Fruit fly (Drosophila melanogaster): ENCODE data around the gene CG3407.

Gene CG3407

dm6 chr2L:3844135-3844534 is 30.9 kb upstream of the CG3407 start:
- TF ChIP-seq h (optimal IDR thresholded peaks at IDR 0.05) (no peak), Sin3A (optimal IDR thresholded peaks at IDR 0.05) (no peak), psq (optimal IDR thresholded peaks at IDR 0.05) (no peak), ttk (optimal IDR thresholded peaks at IDR 0.05) (no peak), Myc (optimal IDR thresholded peaks at IDR 0.05) (no peak), insv (optimal IDR thresholded peaks at IDR 0.05) (no peak)

DNA sequence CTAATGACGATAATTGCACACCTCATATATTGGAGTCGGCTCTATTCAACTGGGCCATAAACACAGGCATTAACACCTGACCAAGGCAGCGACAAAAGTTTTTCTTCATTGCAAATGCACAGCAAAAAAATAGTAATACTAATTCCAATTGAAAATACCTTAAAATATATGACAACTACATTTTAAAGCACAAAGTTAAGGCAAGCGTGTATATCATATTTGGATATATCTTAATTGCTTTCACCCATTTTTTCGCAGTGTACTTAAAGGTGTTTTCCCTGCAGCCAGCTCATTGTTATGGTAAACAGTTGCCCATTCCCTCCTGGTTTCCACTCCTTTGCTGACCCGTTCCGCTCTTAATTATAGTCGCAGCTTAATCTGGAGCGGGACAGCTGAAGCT is 27.8 kb upstream of the CG3407 start:
- TF ChIP-seq ttk (optimal IDR thresholded peaks at IDR 0.05) (no peak), Sin3A (optimal IDR thresholded peaks at IDR 0.05) (no peak), h (optimal IDR thresholded peaks at IDR 0.05) (no peak), insv (optimal IDR thresholded peaks at IDR 0.05) (no peak), psq (optimal IDR thresholded peaks at IDR 0.05) (no peak)

- no peak for TF ChIP-seq Myc (optimal IDR thresholded peaks at IDR 0.05)
- TF ChIP-seq h (optimal IDR thresholded peaks at IDR 0.05), result no peak
- no peak for TF ChIP-seq Sin3A (optimal IDR thresholded peaks at IDR 0.05)
- TF ChIP-seq psq (optimal IDR thresholded peaks at IDR 0.05), result no peak
- no peak for TF ChIP-seq ttk (optimal IDR thresholded peaks at IDR 0.05)
- TF ChIP-seq insv (optimal IDR thresholded peaks at IDR 0.05), result no peak
Measured at dm6 chr2L:3836440-3836890, 23.3 kb upstream of the CG3407 start, which contains the start of gene slp2. slp2 (plus strand) TSS chr2L:3836840.

dm6 chr2L:3835221-3835620 is 22.0 kb upstream of the CG3407 start:
- no peak for TF ChIP-seq psq (optimal IDR thresholded peaks at IDR 0.05)
- TF ChIP-seq Sin3A (optimal IDR thresholded peaks at IDR 0.05), result no peak
- TF ChIP-seq h (optimal IDR thresholded peaks at IDR 0.05), result no peak
- TF ChIP-seq ttk (optimal IDR thresholded peaks at IDR 0.05), result no peak
- no peak for TF ChIP-seq Myc (optimal IDR thresholded peaks at IDR 0.05)
- TF ChIP-seq insv (optimal IDR thresholded peaks at IDR 0.05), result no peak

- TF ChIP-seq ttk (optimal IDR thresholded peaks at IDR 0.05) (no peak), h (optimal IDR thresholded peaks at IDR 0.05) (no peak), Myc (optimal IDR thresholded peaks at IDR 0.05) (no peak), Sin3A (optimal IDR thresholded peaks at IDR 0.05) (no peak), psq (optimal IDR thresholded peaks at IDR 0.05) (no peak), insv (optimal IDR thresholded peaks at IDR 0.05) (no peak)
Measured at dm6 chr2L:3833924-3834323, 20.7 kb upstream of the CG3407 start.

- TF ChIP-seq psq (optimal IDR thresholded peaks at IDR 0.05) (no peak), ttk (optimal IDR thresholded peaks at IDR 0.05) (no peak), h (optimal IDR thresholded peaks at IDR 0.05) (no peak), Sin3A (optimal IDR thresholded peaks at IDR 0.05) (no peak), Myc (optimal IDR thresholded peaks at IDR 0.05) (no peak), insv (optimal IDR thresholded peaks at IDR 0.05) (no peak)
Measured at dm6 chr2L:3832249-3832675, 19.1 kb upstream of the CG3407 start.

- TF ChIP-seq h (optimal IDR thresholded peaks at IDR 0.05) (no peak), psq (optimal IDR thresholded peaks at IDR 0.05) (no peak), Myc (optimal IDR thresholded peaks at IDR 0.05) (no peak), insv (optimal IDR thresholded peaks at IDR 0.05) (no peak), ttk (optimal IDR thresholded peaks at IDR 0.05) (no peak), Sin3A (optimal IDR thresholded peaks at IDR 0.05) (no peak)
Measured at dm6 chr2L:3831694-3832093, 18.5 kb upstream of the CG3407 start.

DNA sequence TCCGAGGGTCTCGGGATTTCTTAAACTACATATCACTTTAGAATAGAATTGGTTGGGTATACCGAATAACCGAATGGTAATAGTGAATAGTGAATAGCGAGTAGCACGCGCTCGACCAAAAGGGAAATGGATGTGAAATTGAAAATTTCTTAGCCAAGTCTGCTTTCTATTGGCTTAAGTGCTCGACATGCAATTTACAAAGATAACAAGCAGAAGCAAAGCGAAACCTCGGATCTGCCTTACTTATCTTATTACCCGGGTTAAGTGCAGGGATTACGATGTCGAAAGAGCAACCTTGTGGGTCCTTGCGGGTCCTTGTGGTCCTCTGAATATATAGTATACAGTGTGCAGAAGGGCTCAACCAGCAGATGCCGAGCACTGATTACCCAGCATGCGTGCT is 16.0 kb upstream of the CG3407 start:
- TF ChIP-seq Sin3A (optimal IDR thresholded peaks at IDR 0.05), result no peak
- no peak for TF ChIP-seq ttk (optimal IDR thresholded peaks at IDR 0.05)
- TF ChIP-seq psq (optimal IDR thresholded peaks at IDR 0.05), result no peak
- TF ChIP-seq h (optimal IDR thresholded peaks at IDR 0.05), result no peak
- TF ChIP-seq insv (optimal IDR thresholded peaks at IDR 0.05), result no peak
- no peak for TF ChIP-seq Myc (optimal IDR thresholded peaks at IDR 0.05)

dm6 chr2L:3827406-3828133 is 14.4 kb upstream of the CG3407 start:
- TF ChIP-seq h (optimal IDR thresholded peaks at IDR 0.05) (no peak), psq (optimal IDR thresholded peaks at IDR 0.05) (no peak), insv (optimal IDR thresholded peaks at IDR 0.05) (no peak), Myc (optimal IDR thresholded peaks at IDR 0.05) (no peak), Sin3A (optimal IDR thresholded peaks at IDR 0.05) (no peak), ttk (optimal IDR thresholded peaks at IDR 0.05) (no peak)

DNA sequence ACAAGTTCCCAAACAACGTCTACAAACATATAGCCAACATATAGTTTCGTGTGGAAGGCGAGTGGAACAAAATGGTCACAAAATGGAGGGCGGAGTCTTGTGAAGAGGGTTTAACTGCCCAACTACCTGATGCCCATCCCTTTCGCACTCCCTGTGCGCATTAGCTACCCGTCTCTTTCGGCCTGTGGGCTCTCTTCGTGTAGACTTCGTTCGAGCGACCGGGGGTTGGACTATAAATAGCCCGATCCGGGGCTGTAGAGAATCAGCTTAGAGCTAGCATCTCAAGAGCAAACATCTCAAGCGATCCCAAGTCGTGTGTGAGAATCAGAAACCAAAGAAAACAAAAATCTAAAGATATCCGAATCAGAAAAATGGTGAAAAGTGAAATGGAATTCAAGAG is 12.2 kb upstream of the CG3407 start, which contains the start of gene slp1:
slp1 (plus strand) TSS at position 263 of the 400 bp plus-strand sequence.
- TF ChIP-seq ttk (optimal IDR thresholded peaks at IDR 0.05) (no peak), psq (optimal IDR thresholded peaks at IDR 0.05) (no peak), h (optimal IDR thresholded peaks at IDR 0.05) (no peak), Myc (optimal IDR thresholded peaks at IDR 0.05) (no peak), insv (optimal IDR thresholded peaks at IDR 0.05) (no peak), Sin3A (optimal IDR thresholded peaks at IDR 0.05) (no peak)

dm6 chr2L:3823835-3824234 is 10.6 kb upstream of the CG3407 start:
- no peak for TF ChIP-seq h (optimal IDR thresholded peaks at IDR 0.05)
- TF ChIP-seq ttk (optimal IDR thresholded peaks at IDR 0.05), result no peak
- no peak for TF ChIP-seq psq (optimal IDR thresholded peaks at IDR 0.05)
- no peak for TF ChIP-seq Myc (optimal IDR thresholded peaks at IDR 0.05)
- TF ChIP-seq insv (optimal IDR thresholded peaks at IDR 0.05), result no peak
- TF ChIP-seq Sin3A (optimal IDR thresholded peaks at IDR 0.05), result no peak

DNA sequence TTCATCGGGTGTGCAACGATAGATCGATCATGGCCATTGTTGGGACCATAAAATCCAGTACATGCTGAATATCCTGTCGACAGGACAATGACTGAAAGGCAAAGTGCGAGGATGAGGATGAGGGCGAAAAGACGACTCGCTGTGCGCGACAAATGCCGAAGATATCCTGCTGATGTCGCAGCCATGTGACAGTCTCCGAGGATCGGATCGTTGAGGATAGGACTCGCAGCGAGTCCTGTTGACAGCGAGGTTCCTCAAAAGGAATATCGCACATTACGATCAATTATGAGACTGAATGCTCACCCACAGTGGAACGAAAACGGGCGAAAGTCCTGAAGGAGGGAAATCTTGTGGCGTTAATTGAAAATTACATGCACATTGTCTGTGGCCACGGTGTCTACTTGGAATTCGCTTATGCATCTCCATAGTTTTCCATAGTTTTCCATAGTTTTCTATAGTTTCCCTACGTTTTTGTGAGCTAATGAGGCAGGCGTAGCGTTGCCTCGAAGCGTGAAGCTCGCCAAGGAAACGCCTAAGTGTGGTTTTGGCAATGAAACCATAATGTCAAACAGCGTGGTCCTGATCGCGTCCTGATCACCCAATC is 9.4 kb upstream of the CG3407 start:
- no peak for TF ChIP-seq h (optimal IDR thresholded peaks at IDR 0.05)
- TF ChIP-seq psq (optimal IDR thresholded peaks at IDR 0.05), result no peak
- no peak for TF ChIP-seq ttk (optimal IDR thresholded peaks at IDR 0.05)
- TF ChIP-seq insv (optimal IDR thresholded peaks at IDR 0.05), result no peak
- TF ChIP-seq Sin3A (optimal IDR thresholded peaks at IDR 0.05), result no peak
- TF ChIP-seq Myc (optimal IDR thresholded peaks at IDR 0.05), result no peak

Data from Kc167 (cell line).